Fruit fly (Drosophila melanogaster) Kc167 (cell line): ENCODE results near the gene CG16952.

Source experiments
- Myc ChIP-seq: fragments of >200 bp; optimal IDR thresholded peaks from 2 replicates; lab custom pipeline; 2017; ENCODE audit warnings: missing external identifiers
- Sin3A ChIP-seq: fragments of >200 bp; optimal IDR thresholded peaks from 2 replicates; lab custom pipeline; 2018; ENCODE audit warnings: missing external identifiers
- h ChIP-seq: fragments of >200 bp; optimal IDR thresholded peaks from 3 replicates; lab custom pipeline; 2018; ENCODE audit warnings: missing external identifiers
- insv ChIP-seq: fragments of >200 bp; optimal IDR thresholded peaks from 3 replicates; lab custom pipeline; 2018; ENCODE audit warnings: missing external identifiers
- psq ChIP-seq: fragments of >200 bp; optimal IDR thresholded peaks from 2 replicates; lab custom pipeline; 2017; ENCODE audit warnings: missing external identifiers
- ttk ChIP-seq: sonication (Bioruptor generic); optimal IDR thresholded peaks from 2 replicates; lab custom pipeline; 2017; ENCODE audit warnings: missing external identifiers

The CG16952 gene

DNA sequence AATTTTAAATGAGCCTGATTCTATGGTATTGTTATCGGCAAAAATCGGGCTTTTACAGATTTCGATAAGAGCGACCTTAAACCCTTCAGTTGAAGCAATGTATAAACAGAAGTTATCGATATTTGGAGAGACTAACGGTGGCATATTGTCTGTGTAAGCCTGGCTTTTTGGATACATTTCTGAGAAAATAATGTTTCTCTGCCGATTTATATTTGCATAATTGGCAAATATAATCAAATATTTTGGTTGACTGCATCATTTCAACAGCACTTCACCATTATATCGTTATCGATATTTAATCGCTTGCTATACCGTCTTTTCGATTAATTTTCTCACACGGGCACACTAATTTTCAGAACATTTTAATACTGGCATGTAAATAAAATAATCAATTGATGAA, at the start of gene CG16952:
Gene CG16952, plus strand, starts transcription at position 341 of the 400 bp plus-strand sequence.
- TF ChIP-seq h (lab: Kevin White, UChicago) (no peak), insv (lab: Kevin White, UChicago) (no peak), Myc (lab: Kevin White, UChicago) (no peak)

dm6 chrX:15822363-15822762, 47.6 kb upstream of the CG16952 start:
- TF ChIP-seq Sin3A (lab: Kevin White, UChicago) = no peak
- TF ChIP-seq Myc (lab: Kevin White, UChicago) = no peak
- no peak for TF ChIP-seq h (lab: Kevin White, UChicago)
- TF ChIP-seq psq (lab: Kevin White, UChicago) = no peak
- TF ChIP-seq ttk (lab: Kevin White, UChicago) = no peak
- no peak for TF ChIP-seq insv (lab: Kevin White, UChicago)

dm6 chrX:15833957-15834356, 36.0 kb upstream of the CG16952 start:
- TF ChIP-seq h (lab: Kevin White, UChicago) (no peak), Sin3A (lab: Kevin White, UChicago) (no peak), ttk (lab: Kevin White, UChicago) (no peak), insv (lab: Kevin White, UChicago) (no peak), psq (lab: Kevin White, UChicago) (no peak), Myc (lab: Kevin White, UChicago) (no peak)

DNA sequence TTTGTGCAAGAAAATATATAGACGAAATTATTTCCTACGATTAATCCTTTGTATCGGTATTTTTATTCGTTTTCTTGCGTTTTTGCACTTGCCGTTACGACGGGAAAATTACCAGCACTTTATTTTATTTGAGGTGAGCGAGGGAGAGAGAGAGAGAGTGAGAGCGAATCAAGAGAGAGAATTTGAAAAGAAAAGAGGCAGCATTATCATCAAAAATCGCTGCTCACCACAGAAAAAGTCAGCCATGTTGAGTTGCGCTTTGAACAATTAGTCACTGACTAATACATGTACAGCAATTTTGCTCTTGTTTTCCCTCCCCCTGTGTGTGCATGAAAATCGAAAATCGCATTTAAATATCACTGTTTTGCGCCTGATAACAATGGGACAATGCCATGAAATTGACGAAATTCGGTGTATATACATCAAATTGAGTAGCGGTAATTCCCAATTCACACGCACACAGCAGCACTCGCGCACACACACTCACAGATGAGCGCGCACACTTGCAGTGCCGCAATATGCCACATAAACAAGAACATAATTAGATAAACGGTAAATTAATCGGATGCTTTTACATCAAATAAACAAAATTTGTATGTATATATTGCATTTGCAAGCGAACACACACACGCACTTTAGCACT, 35.3 kb upstream of the CG16952 start:
- TF ChIP-seq h (lab: Kevin White, UChicago) = no peak

DNA sequence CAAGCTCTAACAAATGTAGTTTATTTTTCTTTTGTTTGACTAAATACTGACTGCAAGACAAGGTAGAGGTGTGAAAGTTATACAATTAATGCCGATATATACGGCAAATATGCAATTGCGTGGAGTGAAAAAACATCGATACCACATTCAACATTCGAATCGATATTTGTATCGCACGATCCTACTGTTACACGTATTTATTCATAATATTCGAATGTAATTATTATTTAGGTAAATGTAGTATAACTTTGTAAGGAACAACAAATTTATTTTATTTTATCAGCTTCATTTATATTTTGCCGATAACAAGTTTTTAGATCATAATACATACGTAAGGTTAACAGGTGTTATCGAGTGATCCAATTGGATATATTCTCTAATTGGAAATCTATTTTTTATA, 34.6 kb upstream of the CG16952 start, which contains the start of gene Chc:
Gene Chc, minus strand, starts transcription at position 98 of the 400 bp plus-strand sequence.
- TF ChIP-seq ttk (lab: Kevin White, UChicago) = no peak
- no peak for TF ChIP-seq psq (lab: Kevin White, UChicago)
- no peak for TF ChIP-seq h (lab: Kevin White, UChicago)
- no peak for TF ChIP-seq Sin3A (lab: Kevin White, UChicago)
- no peak for TF ChIP-seq Myc (lab: Kevin White, UChicago)
- TF ChIP-seq insv (lab: Kevin White, UChicago) = no peak

- no peak for TF ChIP-seq Myc (lab: Kevin White, UChicago)
- TF ChIP-seq psq (lab: Kevin White, UChicago) = no peak
- TF ChIP-seq insv (lab: Kevin White, UChicago) = no peak
- TF ChIP-seq ttk (lab: Kevin White, UChicago) = no peak
- TF ChIP-seq Sin3A (lab: Kevin White, UChicago) = no peak
- TF ChIP-seq h (lab: Kevin White, UChicago) = no peak
Measured at dm6 chrX:15837530-15837929, 32.5 kb upstream of the CG16952 start, which contains the start of gene CG8565. Gene CG8565, plus strand, starts transcription at chrX:15837830.

dm6 chrX:15840003-15840402, 30.0 kb upstream of the CG16952 start:
- no peak for TF ChIP-seq h (lab: Kevin White, UChicago)

dm6 chrX:15841346-15841745, 28.6 kb upstream of the CG16952 start:
- TF ChIP-seq Myc (lab: Kevin White, UChicago) (no peak), Sin3A (lab: Kevin White, UChicago) (no peak), insv (lab: Kevin White, UChicago) (no peak)

dm6 chrX:15844139-15844538, 25.8 kb upstream of the CG16952 start, which contains the start of the genes ArgRS and CG8578:
Gene ArgRS, minus strand, starts transcription at chrX:15844145.
Gene CG8578, plus strand, starts transcription at chrX:15844476.
- TF ChIP-seq h (lab: Kevin White, UChicago) (no peak), insv (lab: Kevin White, UChicago) (no peak), ttk (lab: Kevin White, UChicago) (no peak), psq (lab: Kevin White, UChicago) (no peak), Sin3A (lab: Kevin White, UChicago) (no peak), Myc (lab: Kevin White, UChicago) (no peak)

DNA sequence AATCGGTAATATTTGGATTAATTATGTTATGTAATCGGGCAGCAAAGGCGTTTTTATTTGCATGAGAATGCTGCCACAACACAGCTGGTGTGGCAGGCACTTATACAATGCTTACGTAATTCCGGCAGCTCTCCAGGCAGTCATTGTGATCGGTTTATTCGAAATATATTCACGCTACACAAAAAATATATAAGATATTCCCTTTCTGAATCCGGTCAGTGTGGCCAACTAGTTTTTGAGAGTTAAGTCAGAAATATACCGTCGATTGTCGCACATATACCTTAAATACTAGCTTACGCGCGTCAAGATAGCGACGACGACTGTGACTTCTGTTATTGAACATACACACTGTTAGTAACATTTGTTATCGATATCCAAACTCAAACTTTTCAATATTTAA, 21.0 kb upstream of the CG16952 start, which contains the start of gene sun:
Gene sun, minus strand, starts transcription at position 238 of the 400 bp plus-strand sequence.
- TF ChIP-seq Sin3A (lab: Kevin White, UChicago) (no peak), h (lab: Kevin White, UChicago) (no peak), insv (lab: Kevin White, UChicago) (no peak), psq (lab: Kevin White, UChicago) (no peak)

DNA sequence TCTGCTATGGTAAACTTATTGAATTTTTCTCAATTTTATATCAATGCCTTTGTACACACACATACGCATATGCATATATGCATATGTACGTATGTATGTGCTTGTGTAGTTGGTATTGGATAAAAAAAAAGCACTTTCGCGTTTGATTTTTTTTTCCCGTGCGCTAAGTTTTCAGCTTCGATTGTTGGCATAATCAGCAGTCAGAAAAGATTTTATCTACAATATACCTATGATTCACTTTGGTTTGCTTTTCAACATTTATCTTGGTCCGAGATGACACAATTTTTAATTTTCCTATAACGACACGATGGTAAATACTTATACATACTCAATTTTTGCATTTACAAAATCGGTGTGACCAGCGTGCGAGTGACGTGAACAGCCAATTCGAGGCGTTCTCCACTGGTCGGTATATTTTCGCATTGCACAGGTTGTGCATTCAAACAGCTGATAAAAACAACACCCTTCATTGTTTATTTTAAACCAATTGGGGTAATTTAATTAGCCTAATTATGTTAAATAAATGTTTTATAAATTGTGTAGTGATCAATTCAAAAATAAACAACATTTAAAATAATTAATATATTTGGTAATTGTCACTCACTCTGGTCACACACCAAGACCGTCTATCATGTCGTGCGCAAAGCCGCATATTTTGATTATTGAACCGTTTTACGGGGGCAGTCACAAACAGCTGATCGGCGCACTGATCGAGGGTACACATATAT, 17.0 kb upstream of the CG16952 start, which contains the start of the genes UBL3 and CG15914:
Gene UBL3, minus strand, starts transcription at position 361 of the 728 bp plus-strand sequence.
Gene CG15914, plus strand, starts transcription at position 607 of the 728 bp plus-strand sequence.
- no peak for TF ChIP-seq psq (lab: Kevin White, UChicago)
- TF ChIP-seq ttk (lab: Kevin White, UChicago) = no peak
- TF ChIP-seq h (lab: Kevin White, UChicago) = no peak
- TF ChIP-seq Myc (lab: Kevin White, UChicago) = no peak
- no peak for TF ChIP-seq Sin3A (lab: Kevin White, UChicago)
- no peak for TF ChIP-seq insv (lab: Kevin White, UChicago)
